Fruit fly (Drosophila melanogaster) whole organism, wandering third instar larva: ENCODE results near the gene lab.

Experiments
- CG32264 ChIP-seq: fragments of 200-800 bp; sonication (Bioruptor generic); optimal IDR thresholded peaks from 2 replicates; lab custom pipeline; 2016; ENCODE audit warnings: missing biosample characterization, missing genetic modification characterization
- CG9705 ChIP-seq: fragments of 200-800 bp; sonication (Bioruptor generic); optimal IDR thresholded peaks from 2 replicates; lab custom pipeline; 2018; ENCODE audit warnings: missing biosample characterization, mild to moderate bottlenecking, missing genetic modification characterization
- Dfd ChIP-seq: fragments of >200 bp; optimal IDR thresholded peaks from 2 replicates; lab custom pipeline; 2017; ENCODE audit warnings: missing biosample characterization, missing genetic modification characterization
- Myc ChIP-seq: fragments of >200 bp; optimal IDR thresholded peaks from 2 replicates; lab custom pipeline; 2017
- OdsH ChIP-seq: fragments of 200-800 bp; sonication (Bioruptor generic); optimal IDR thresholded peaks from 2 replicates; lab custom pipeline; 2016; ENCODE audit warnings: missing biosample characterization, mild to moderate bottlenecking, missing genetic modification characterization
- Vsx2 ChIP-seq: fragments of 200-300, 225-300 bp; sonication (Bioruptor generic); optimal IDR thresholded peaks from 2 replicates; lab custom pipeline; 2018; ENCODE audit warnings: missing biosample characterization, missing genetic modification characterization; ENCODE audit not compliant: partially characterized antibody
- br ChIP-seq: fragments of 200-800 bp; sonication (Bioruptor generic); optimal IDR thresholded peaks from 2 replicates; lab custom pipeline; 2016; ENCODE audit warnings: missing biosample characterization, missing genetic modification characterization
- brk ChIP-seq: fragments of 200-800 bp; sonication (Bioruptor generic); optimal IDR thresholded peaks from 2 replicates; lab custom pipeline; 2016; ENCODE audit warnings: missing biosample characterization, mild to moderate bottlenecking, missing genetic modification characterization
- dl ChIP-seq, 2 experiments: fragments of 175-275, 200-275 bp in 1 of 2; fragments of 200-275 bp in 1 of 2; sonication (Bioruptor generic); optimal IDR thresholded peaks; lab custom pipeline; 2018; ENCODE audit warnings: mild to moderate bottlenecking in 2 of 2, missing biosample characterization in 2 of 2, missing genetic modification characterization in 2 of 2, moderate library complexity in 2 of 2; ENCODE audit not compliant: partially characterized antibody in 2 of 2, insufficient read depth in 1 of 2
- ey ChIP-seq: fragments of 200-800 bp; sonication (Bioruptor generic); optimal IDR thresholded peaks from 2 replicates; lab custom pipeline; 2016; ENCODE audit warnings: missing biosample characterization, missing genetic modification characterization
- foxo ChIP-seq, 2 experiments: fragments of 200-800 bp; sonication (Bioruptor generic); optimal IDR thresholded peaks; 2 replicates in 1 of 2; 3 replicates in 1 of 2; lab custom pipeline; 2016 to 2017; ENCODE audit warnings: missing biosample characterization in 2 of 2, missing genetic modification characterization in 2 of 2
- pan ChIP-seq: fragments of >200 bp; optimal IDR thresholded peaks from 2 replicates; lab custom pipeline; 2017
- usp ChIP-seq: fragments of >200 bp; optimal IDR thresholded peaks from 2 replicates; lab custom pipeline; 2017; ENCODE audit warnings: missing biosample characterization, missing genetic modification characterization
- woc ChIP-seq: sonication (Bioruptor generic); optimal IDR thresholded peaks from 2 replicates; lab custom pipeline; 2016; ENCODE audit warnings: missing biosample characterization, mild to moderate bottlenecking, missing genetic modification characterization

- TF ChIP-seq dl (GFP tag; optimal IDR thresholded peaks at IDR 0.05; lab: Kevin White, UChicago; ENCODE audit: insufficient read depth in 1 of 2, partially characterized antibody in 2 of 2) (no peak), Vsx2 (GFP tag; lab: Kevin White, UChicago) (no peak), pan (no peak), woc (no peak), foxo (GFP tag; optimal IDR thresholded peaks at IDR 0.05; lab: Kevin White, UChicago) (no peak), OdsH (GFP tag; lab: Kevin White, UChicago) (no peak), Myc (lab: Kevin White, UChicago) (no peak), usp (GFP tag; lab: Kevin White, UChicago) (no peak), brk (GFP tag; lab: Kevin White, UChicago) (no peak), br (GFP tag; lab: Kevin White, UChicago) (no peak), Dfd (no peak), ey (no peak), CG32264 (GFP tag; lab: Kevin White, UChicago) (no peak), CG9705 (GFP tag; lab: Kevin White, UChicago) (no peak)
Observed at dm6 chr3R:6672303-6673007, 5.9 kb downstream of the lab start.
